Worm (Caenorhabditis elegans) whole organism, L4 larva: Measurements from ENCODE around the gene nucb-1.

Experiments used
- F26F4.8 ChIP-seq: fragments of 200-800 bp; sonication (Bioruptor generic); conservative IDR thresholded peaks from 2 replicates; pipeline ENCODE4 v1.3.6; 2022; ENCODE audit warnings: missing genetic modification characterization, missing compliant biosample characterization
- F49E8.2 ChIP-seq: sonication (generic microtip); optimal IDR thresholded peaks from 2 replicates; lab custom pipeline; 2016; ENCODE audit warnings: missing compliant biosample characterization, mild to moderate bottlenecking, missing genetic modification characterization, borderline replicate concordance
- T26A8.4 ChIP-seq: fragments of 200-800 bp; sonication (Bioruptor generic); IDR thresholded peaks from 2 replicates; pipeline ENCODE4 v1.3.6; 2022; ENCODE audit warnings: missing genetic modification characterization, missing compliant biosample characterization
- Y5F2A.4 ChIP-seq: fragments of 200-800 bp; sonication (Bioruptor generic); optimal IDR thresholded peaks from 2 replicates; lab custom pipeline; 2018; ENCODE audit warnings: mild to moderate bottlenecking, missing genetic modification characterization, missing compliant biosample characterization
- Y75B8A.6 ChIP-seq: fragments of 200-800 bp; sonication (Bioruptor generic); IDR thresholded peaks from 2 replicates; pipeline ENCODE4 v1.3.6; 2022; ENCODE audit warnings: missing genetic modification reagents, missing genetic modification characterization, missing compliant biosample characterization
- aha-1 ChIP-seq: fragments of 150-350 bp; peaks from one replicate; lab custom pipeline; 2014; ENCODE audit warnings: missing biosample characterization, missing genetic modification characterization
- arid-1 ChIP-seq: fragments of 200-800 bp; sonication (Bioruptor generic); conservative IDR thresholded peaks from 2 replicates; pipeline ENCODE4 v1.3.6; 2022; ENCODE audit warnings: missing genetic modification reagents, missing genetic modification characterization, missing compliant biosample characterization
- ces-1 ChIP-seq: fragments of 150-350 bp; sonication (generic microtip); optimal IDR thresholded peaks from 4 replicates; lab custom pipeline; 2014; ENCODE audit warnings: missing biosample characterization, missing genetic modification reagents, missing genetic modification characterization
- cey-2 ChIP-seq: sonication (generic microtip); optimal IDR thresholded peaks from 3 replicates; lab custom pipeline; 2017; ENCODE audit warnings: missing genetic modification characterization, mild to moderate bottlenecking, missing compliant biosample characterization, antibody characterized with exemption, borderline replicate concordance; ENCODE audit not compliant: insufficient read depth
- ctbp-1 ChIP-seq: fragments of 200-800 bp; sonication (Bioruptor generic); IDR thresholded peaks from 2 replicates; pipeline ENCODE4 v1.3.6; 2022; ENCODE audit warnings: missing genetic modification reagents, missing genetic modification characterization, missing compliant biosample characterization
- daf-16 ChIP-seq, 3 experiments: sonication (generic microtip); optimal IDR thresholded peaks; 2 replicates each; lab custom pipeline; 2016 to 2017; ENCODE audit warnings: missing genetic modification characterization in 3 of 3, missing genetic modification reagents in 3 of 3, mild to moderate bottlenecking in 2 of 3, missing compliant biosample characterization in 2 of 3, missing biosample characterization in 1 of 3, moderate library complexity in 1 of 3
- daf-19 ChIP-seq: fragments of 200-800 bp; sonication (Bioruptor generic); conservative IDR thresholded peaks from 2 replicates; pipeline ENCODE4 v1.3.6; 2022; ENCODE audit warnings: missing genetic modification characterization, missing compliant biosample characterization
- dmd-6 ChIP-seq: fragments of 200-800 bp; sonication (Bioruptor generic); IDR thresholded peaks from 2 replicates; pipeline ENCODE4 v1.3.6; 2022; ENCODE audit warnings: missing genetic modification reagents, missing genetic modification characterization, missing compliant biosample characterization
- dmd-8 ChIP-seq: fragments of 200-800 bp; sonication (Bioruptor generic); IDR thresholded peaks from 2 replicates; pipeline ENCODE4 v1.3.6; 2022; ENCODE audit warnings: missing genetic modification characterization, missing compliant biosample characterization
- dmd-9 ChIP-seq: fragments of 200-800 bp; sonication (Bioruptor generic); IDR thresholded peaks from 2 replicates; pipeline ENCODE4 v1.3.6; 2022; ENCODE audit warnings: missing genetic modification reagents, missing genetic modification characterization, missing compliant biosample characterization
- dve-1 ChIP-seq: sonication (generic microtip); optimal IDR thresholded peaks from 2 replicates; lab custom pipeline; 2017; ENCODE audit warnings: antibody characterized with exemption, mild to moderate bottlenecking, missing genetic modification characterization, missing compliant biosample characterization; ENCODE audit not compliant: insufficient read depth
- egl-43 ChIP-seq: fragments of 200-800 bp; sonication (Bioruptor generic); IDR thresholded peaks from 2 replicates; pipeline ENCODE4 v1.3.6; 2022; ENCODE audit warnings: missing genetic modification reagents, missing genetic modification characterization, missing compliant biosample characterization
- fos-1 ChIP-seq: fragments of 150-350 bp; optimal IDR thresholded peaks from 2 replicates; lab custom pipeline; 2014; ENCODE audit warnings: missing biosample characterization, missing genetic modification characterization
- hif-1 ChIP-seq, 2 experiments: sonication (generic microtip); optimal IDR thresholded peaks; 2 replicates each; lab custom pipeline; 2016 to 2017; ENCODE audit warnings: missing compliant biosample characterization in 2 of 2, missing genetic modification characterization in 2 of 2, missing genetic modification reagents in 2 of 2, missing genotype in 2 of 2, mild to moderate bottlenecking in 1 of 2
- hlh-30 ChIP-seq: sonication (generic microtip); optimal IDR thresholded peaks from 2 replicates; lab custom pipeline; 2017; ENCODE audit warnings: antibody characterized with exemption, mild to moderate bottlenecking, missing genetic modification characterization, missing compliant biosample characterization; ENCODE audit not compliant: insufficient read depth
- lim-7 ChIP-seq: fragments of 200-800 bp; sonication (Bioruptor generic); IDR thresholded peaks from 2 replicates; pipeline ENCODE4 v1.3.6; 2022; ENCODE audit warnings: missing genetic modification characterization, missing compliant biosample characterization
- lin-1 ChIP-seq: fragments of 200-800 bp; sonication (Bioruptor generic); IDR thresholded peaks from 2 replicates; pipeline ENCODE4 v1.3.6; 2022; ENCODE audit warnings: missing genetic modification reagents, missing genetic modification characterization, missing compliant biosample characterization
- lin-13 ChIP-seq: fragments of 150-350 bp; optimal IDR thresholded peaks from 2 replicates; lab custom pipeline; 2014; ENCODE audit warnings: missing biosample characterization, missing genetic modification reagents, missing genetic modification characterization
- lin-38 ChIP-seq: fragments of 200-800 bp; sonication (Bioruptor generic); IDR thresholded peaks from 2 replicates; pipeline ENCODE4 v1.3.6; 2022; ENCODE audit warnings: missing genetic modification reagents, missing genetic modification characterization, missing compliant biosample characterization
- lir-3 ChIP-seq: sonication (generic microtip); optimal IDR thresholded peaks from 2 replicates; lab custom pipeline; 2016; ENCODE audit warnings: mild to moderate bottlenecking, missing genetic modification characterization, missing compliant biosample characterization
- lsy-2 ChIP-seq, 2 experiments: fragments of 150-350 bp in 1 of 2; sonication (generic microtip) in 1 of 2; optimal IDR thresholded peaks; 2 replicates each; lab custom pipeline; 2014 to 2017; ENCODE audit warnings: missing biosample characterization in 2 of 2, missing genetic modification characterization in 2 of 2
- madf-5 ChIP-seq, 2 experiments: fragments of 200-800 bp; sonication (Bioruptor generic); IDR thresholded peaks; 2 replicates each; pipeline ENCODE4 v1.3.6; 2022; ENCODE audit warnings: missing compliant biosample characterization in 2 of 2, missing genetic modification characterization in 2 of 2
- madf-9 ChIP-seq: fragments of 200-800 bp; sonication (Bioruptor generic); conservative IDR thresholded peaks from 2 replicates; pipeline ENCODE4 v1.3.6; 2022; ENCODE audit warnings: missing genetic modification reagents, missing genetic modification characterization, missing compliant biosample characterization
- mep-1 ChIP-seq: fragments of 150-350 bp; sonication (generic microtip); optimal IDR thresholded peaks from 3 replicates; lab custom pipeline; 2014; ENCODE audit warnings: missing biosample characterization, missing genetic modification characterization
- mes-2 ChIP-seq: sonication (generic microtip); optimal IDR thresholded peaks from 2 replicates; lab custom pipeline; 2016; ENCODE audit warnings: missing genotype, mild to moderate bottlenecking, missing genetic modification characterization, missing compliant biosample characterization; ENCODE audit not compliant: poor library complexity, severe bottlenecking
- nhr-102 ChIP-seq: sonication (generic microtip); optimal IDR thresholded peaks from 2 replicates; lab custom pipeline; 2016; ENCODE audit warnings: mild to moderate bottlenecking, missing genetic modification characterization, moderate library complexity, missing compliant biosample characterization
- nhr-48 ChIP-seq: sonication (generic microtip); optimal IDR thresholded peaks from 2 replicates; lab custom pipeline; 2016; ENCODE audit warnings: mild to moderate bottlenecking, missing genetic modification characterization, missing compliant biosample characterization
- nhr-6 ChIP-seq: fragments of 150-350 bp; optimal IDR thresholded peaks from 2 replicates; lab custom pipeline; 2014; ENCODE audit warnings: missing biosample characterization, missing genetic modification characterization
- pha-4 ChIP-seq, 2 experiments: fragments of 150-350 bp in 1 of 2; fragments of 200-800 bp in 1 of 2; sonication (Bioruptor generic) in 1 of 2; IDR thresholded peaks in 1 of 2; optimal IDR thresholded peaks in 1 of 2; 2 replicates each; pipeline versions ENCODE4 v1.3.6 to Lab custom; 2014 to 2022; ENCODE audit warnings: missing genetic modification characterization in 2 of 2, missing genetic modification reagents in 2 of 2, missing biosample characterization in 1 of 2, missing compliant biosample characterization in 1 of 2
- php-3 ChIP-seq: fragments of 200-800 bp; sonication (Bioruptor generic); IDR thresholded peaks from 2 replicates; pipeline ENCODE4 v1.3.6; 2022; ENCODE audit warnings: missing genetic modification reagents, missing genetic modification characterization, missing compliant biosample characterization
- rbr-2 ChIP-seq: sonication (generic microtip); optimal IDR thresholded peaks from 2 replicates; lab custom pipeline; 2016; ENCODE audit warnings: missing genotype, missing genetic modification characterization, missing compliant biosample characterization
- skn-1 ChIP-seq: fragments of 150-350 bp; optimal IDR thresholded peaks from 2 replicates; lab custom pipeline; 2014; ENCODE audit warnings: missing biosample characterization, missing genetic modification characterization
- snpc-1.2 ChIP-seq: fragments of 200-800 bp; sonication (Bioruptor generic); IDR thresholded peaks from 2 replicates; pipeline ENCODE4 v1.3.6; 2022; ENCODE audit warnings: missing genetic modification reagents, missing genetic modification characterization, missing compliant biosample characterization
- spr-1 ChIP-seq: sonication (generic microtip); optimal IDR thresholded peaks from 2 replicates; lab custom pipeline; 2016; ENCODE audit warnings: mild to moderate bottlenecking, missing genetic modification characterization, missing compliant biosample characterization
- tra-1 ChIP-seq: fragments of 200-800 bp; sonication (Bioruptor generic); IDR thresholded peaks from 2 replicates; pipeline ENCODE4 v1.3.6; 2022; ENCODE audit warnings: missing genetic modification reagents, missing genetic modification characterization, missing compliant biosample characterization
- unc-62 ChIP-seq, 3 experiments: fragments of 150-350 bp in 1 of 3; sonication (generic microtip); optimal IDR thresholded peaks in 2 of 3; peaks in 1 of 3; 1 replicate in 1 of 3; 2 replicates in 2 of 3; lab custom pipeline; 2014 to 2017; ENCODE audit warnings: missing biosample characterization in 3 of 3, missing genetic modification characterization in 3 of 3, missing genetic modification reagents in 3 of 3, missing genotype in 1 of 3
- vab-7 ChIP-seq: fragments of 200-800 bp; sonication (Bioruptor generic); IDR thresholded peaks from 2 replicates; pipeline ENCODE4 v1.3.6; 2022; ENCODE audit warnings: missing genetic modification reagents, missing genetic modification characterization, missing compliant biosample characterization
- zip-2 ChIP-seq: fragments of 150-350 bp; optimal IDR thresholded peaks from 2 replicates; lab custom pipeline; 2014; ENCODE audit warnings: missing biosample characterization, missing genetic modification characterization
- ztf-7 ChIP-seq: fragments of 150-350 bp; optimal IDR thresholded peaks from 2 replicates; lab custom pipeline; 2014; ENCODE audit warnings: missing biosample characterization, missing genetic modification characterization

nucb-1 gene

DNA sequence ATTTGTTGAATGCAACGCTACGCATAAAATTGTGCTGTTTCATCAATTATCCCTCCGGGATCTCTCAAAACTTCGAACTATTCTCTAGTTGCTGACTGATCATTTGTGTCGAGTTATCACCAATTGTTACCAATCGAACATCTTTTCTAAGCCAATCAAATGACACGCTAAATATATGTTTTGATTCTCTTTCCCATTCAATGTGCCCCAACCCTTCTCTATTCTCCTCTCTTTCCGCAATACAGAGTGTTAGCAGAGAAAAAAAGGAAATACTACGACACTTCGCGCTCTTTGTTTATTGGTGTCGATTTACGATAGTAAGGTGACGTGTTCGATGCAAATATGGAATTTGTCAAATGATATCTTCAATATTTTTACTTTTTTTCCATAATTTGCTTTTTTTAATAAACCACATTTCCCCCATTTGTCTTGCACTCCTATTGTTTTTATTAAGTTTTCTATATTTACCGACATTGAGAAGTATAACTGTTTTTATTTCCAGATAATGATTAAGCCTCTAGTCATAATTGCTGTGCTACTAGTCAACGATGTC, at the start of gene nucb-1 (continued):
- TF ChIP-seq snpc-1.2 (no peak), ztf-7 (no peak), dmd-6 (GFP tag; lab: Robert Waterston, UW) (peak; percentile 33; the same call in 1 of the 2 replicates), cey-2 (no peak), ces-1 (no peak), rbr-2 (tag; lab: Kevin White, UChicago) (peak; percentile 65)

DNA sequence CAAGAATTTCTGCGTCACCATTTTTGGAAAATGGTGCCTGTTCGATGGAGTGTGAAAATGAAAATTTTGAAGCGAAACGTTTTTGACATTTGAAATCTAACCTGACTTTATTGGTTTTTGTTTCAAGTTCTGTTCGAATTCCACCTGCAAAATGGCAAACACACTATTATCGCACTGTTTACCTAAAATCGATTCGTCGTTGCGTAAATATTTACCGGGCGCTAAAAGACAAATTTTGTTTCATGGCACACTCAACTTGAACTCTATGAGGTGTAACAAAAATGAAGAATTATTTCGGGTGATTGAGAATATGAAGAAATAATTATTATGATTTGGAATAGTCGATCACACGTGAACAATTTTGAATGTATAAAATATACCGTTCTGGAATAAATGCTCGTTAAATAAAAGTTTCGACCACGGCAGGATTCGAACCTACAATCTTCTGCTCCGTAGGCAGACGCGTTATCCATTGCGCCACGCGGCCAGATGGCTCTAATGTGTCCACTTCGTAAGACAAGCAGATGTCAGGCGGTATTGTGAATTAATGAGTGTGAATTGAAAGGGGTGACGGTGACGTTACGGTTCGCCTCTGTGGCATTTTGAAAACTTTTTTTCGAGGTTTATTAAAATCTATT, 49.2 kb upstream of the nucb-1 start:
- TF ChIP-seq madf-9 (GFP tag; lab: Robert Waterston, UW) (0 out of 2 replicates have a peak, but pooled peaks have one; percentile 6), Y5F2A.4 (GFP tag; lab: Kevin White, UChicago) (peak; percentile 5), nhr-48 (tag; lab: Kevin White, UChicago) (peak; percentile 59), arid-1 (GFP tag; lab: Robert Waterston, UW) (peak; percentile 49), unc-62 (GFP tag; optimal IDR thresholded peaks at IDR 0.05 in 1 of 2; lab: Kevin White, UChicago) (no peak), unc-62 (tag; optimal IDR thresholded peaks at IDR 0.05; lab: Kevin White, UChicago) (no peak), F26F4.8 (0 out of 2 replicates have a peak, but pooled peaks have one; percentile 37), tra-1 (GFP tag; lab: Robert Waterston, UW) (peak; percentile 73), lin-38 (GFP tag; lab: Robert Waterston, UW) (peak; percentile 61), Y75B8A.6 (no peak), egl-43 (GFP tag; lab: Robert Waterston, UW) (peak; percentile 68; the same call in 1 of the 2 replicates), lin-1 (GFP tag; lab: Robert Waterston, UW) (peak; percentile 21; the same call in 1 of the 2 replicates), aha-1 (peak; percentile 96), hlh-30 (peak; percentile 38), pha-4 (GFP tag; IDR thresholded peaks at IDR 0.05; lab: Robert Waterston, UW) (peak; percentile 73), pha-4 (tag; optimal IDR thresholded peaks at IDR 0.05; lab: Kevin White, UChicago) (peak; percentile 63), daf-16 (GFP tag; optimal IDR thresholded peaks at IDR 0.05; lab: Kevin White, UChicago) (peak; percentile 38 to 71), daf-16 (tag; optimal IDR thresholded peaks at IDR 0.05; lab: Kevin White, UChicago) (peak; percentile 95), zip-2 (tag; lab: Kevin White, UChicago) (peak; percentile 12), madf-5 (GFP tag; IDR thresholded peaks at IDR 0.05; lab: Robert Waterston, UW) (peak in 1 of 2 experiments; percentile 53; a peak in 1 of 4 replicates), lir-3 (tag; lab: Kevin White, UChicago) (peak; percentile 54), hif-1 (tag; optimal IDR thresholded peaks at IDR 0.05; lab: Kevin White, UChicago) (no peak), lsy-2 (tag; optimal IDR thresholded peaks at IDR 0.05; lab: Kevin White, UChicago) (peak in 1 of 2 experiments; percentile 39), snpc-1.2 (peak; percentile 92), lin-13 (GFP tag; lab: Kevin White, UChicago) (peak; percentile 21), mes-2 (tag; lab: Kevin White, UChicago) (peak; percentile 45), skn-1 (tag; lab: Kevin White, UChicago) (no peak), php-3 (GFP tag; lab: Robert Waterston, UW) (0 out of 2 replicates have a peak, but pooled peaks have one; percentile 46), fos-1 (tag; lab: Kevin White, UChicago) (no peak), dve-1 (tag; lab: Kevin White, UChicago) (peak; percentile 61), F49E8.2 (peak; percentile 46), spr-1 (tag; lab: Kevin White, UChicago) (peak; percentile 13), nhr-6 (tag; lab: Kevin White, UChicago) (no peak), dmd-8 (GFP tag; lab: Robert Waterston, UW) (peak; percentile 59; the same call in 1 of the 2 replicates), mep-1 (tag; lab: Kevin White, UChicago) (peak; percentile 50), daf-19 (GFP tag; lab: Robert Waterston, UW) (peak; percentile 36; the same call in 1 of the 2 replicates), dmd-9 (GFP tag; lab: Robert Waterston, UW) (no peak), nhr-102 (peak; percentile 41), ctbp-1 (GFP tag; lab: Robert Waterston, UW) (peak; percentile 47; the same call in 1 of the 2 replicates), lim-7 (GFP tag; lab: Robert Waterston, UW) (peak; percentile 80), vab-7 (GFP tag; lab: Robert Waterston, UW) (peak; percentile 62; the same call in 1 of the 2 replicates), T26A8.4 (GFP tag; lab: Robert Waterston, UW) (no peak)
